Fruit fly (Drosophila melanogaster): ENCODE measurements around the gene RpL36A.

The RpL36A gene

DNA sequence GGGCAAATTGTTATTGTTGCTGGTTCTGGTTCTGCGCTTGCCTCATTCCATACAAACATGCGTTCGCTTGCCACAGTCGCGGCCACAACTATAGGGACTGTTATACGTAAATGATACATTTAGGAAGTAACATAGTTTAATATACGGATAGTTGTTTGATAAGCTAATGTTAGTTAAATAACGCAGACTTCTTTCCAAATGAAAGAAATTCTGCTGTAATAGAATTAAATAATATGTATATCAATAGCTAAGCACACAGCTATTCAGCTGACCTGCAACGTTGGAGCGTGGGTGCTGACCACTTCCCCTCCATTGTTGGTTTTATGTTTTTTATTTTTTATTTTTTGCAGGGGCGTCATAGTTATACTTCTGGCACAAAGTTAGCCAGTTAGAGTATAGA, 8.0 kb downstream of the RpL36A start (continued):
- no peak for TF ChIP-seq zen (tag; optimal IDR thresholded peaks at IDR 0.05)
- TF ChIP-seq Hmx (GFP tag; optimal IDR thresholded peaks at IDR 0.05), result no peak
- TF ChIP-seq pho (GFP tag; optimal IDR thresholded peaks at IDR 0.05), result peak; percentile 41
- TF ChIP-seq kni (GFP tag; optimal IDR thresholded peaks at IDR 0.05), result no peak
- peak; percentile 39 for TF ChIP-seq run (tag; optimal IDR thresholded peaks at IDR 0.05)
- TF ChIP-seq Trl (optimal IDR thresholded peaks at IDR 0.05), result no peak
- peak; percentile 49 for TF ChIP-seq Trl (GFP tag; optimal IDR thresholded peaks at IDR 0.05)
- no peak for TF ChIP-seq Dfd (GFP tag; optimal IDR thresholded peaks at IDR 0.05)
- peak; percentile 72 for TF ChIP-seq slbo (GFP tag; IDR thresholded peaks at IDR 0.05)
- TF ChIP-seq CG2129 (GFP tag; IDR thresholded peaks at IDR 0.05; ENCODE audit: partially characterized antibody), result no peak
- no peak for TF ChIP-seq YL-1 (GFP tag; optimal IDR thresholded peaks at IDR 0.05)
- TF ChIP-seq CG8388 (GFP tag; optimal IDR thresholded peaks at IDR 0.05), result peak; percentile 54
- peak; percentile 46; the same call in 1 of the 3 replicates for TF ChIP-seq Dbx (GFP tag; IDR thresholded peaks at IDR 0.05)
- peak; percentile 38 for TF ChIP-seq Hand (GFP tag; optimal IDR thresholded peaks at IDR 0.05)
- peak; percentile 76 for TF ChIP-seq gem (tag; optimal IDR thresholded peaks at IDR 0.05)
- peak; percentile 76 for TF ChIP-seq Fer1 (GFP tag; optimal IDR thresholded peaks at IDR 0.05)
- TF ChIP-seq wor (GFP tag; IDR thresholded peaks at IDR 0.05), result no peak; the same call in 1 of the 2 replicates
- TF ChIP-seq CG8359 (GFP tag; optimal IDR thresholded peaks at IDR 0.05; ENCODE audit: borderline replicate concordance), result no peak
- no peak for TF ChIP-seq grn (GFP tag; optimal IDR thresholded peaks at IDR 0.05)
- no peak for TF ChIP-seq CG14667 (GFP tag; IDR thresholded peaks at IDR 0.05)
- TF ChIP-seq Pdp1 (GFP tag; optimal IDR thresholded peaks at IDR 0.05), result peak; percentile 36 to 39
- TF ChIP-seq trem (tag; optimal IDR thresholded peaks at IDR 0.05), result peak; percentile 34
- no peak for TF ChIP-seq CG1792 (GFP tag; optimal IDR thresholded peaks at IDR 0.05)
- TF ChIP-seq CG15011 (GFP tag; optimal IDR thresholded peaks at IDR 0.05), result no peak
- no peak for TF ChIP-seq Stat92E (GFP tag; optimal IDR thresholded peaks at IDR 0.05)
- peak; percentile 57; the same call in 2 of the 3 replicates for TF ChIP-seq tgo (GFP tag; IDR thresholded peaks at IDR 0.05)
- peak; percentile 61 for TF ChIP-seq cwo (GFP tag; optimal IDR thresholded peaks at IDR 0.05)
- no peak for TF ChIP-seq CG4404 (GFP tag; IDR thresholded peaks at IDR 0.05)
- TF ChIP-seq CG11560 (tag; IDR thresholded peaks at IDR 0.05), result 0 out of 3 replicates have a peak, but pooled peaks have one; percentile 19
- TF ChIP-seq aop (GFP tag; IDR thresholded peaks at IDR 0.05), result no peak
- no peak for TF ChIP-seq CG15479 (GFP tag; optimal IDR thresholded peaks at IDR 0.05)
- TF ChIP-seq sna (GFP tag; IDR thresholded peaks at IDR 0.05; ENCODE audit: partially characterized antibody), result no peak
- TF ChIP-seq emc (GFP tag; optimal IDR thresholded peaks at IDR 0.05), result no peak
- 0 out of 3 replicates have a peak, but pooled peaks have one; percentile 36 for TF ChIP-seq gce (GFP tag; IDR thresholded peaks at IDR 0.05)
- peak; percentile 53; the same call in 1 of the 2 replicates for TF ChIP-seq CG10366 (GFP tag; IDR thresholded peaks at IDR 0.05)
- TF ChIP-seq ken (GFP tag; IDR thresholded peaks at IDR 0.05), result no peak
- TF ChIP-seq CG4328 (GFP tag; optimal IDR thresholded peaks at IDR 0.05), result no peak
- TF ChIP-seq Mes4 (GFP tag; optimal IDR thresholded peaks at IDR 0.05), result no peak
- no peak for TF ChIP-seq slou (GFP tag; optimal IDR thresholded peaks at IDR 0.05)
- no peak for TF ChIP-seq Scr (GFP tag; IDR thresholded peaks at IDR 0.05; ENCODE audit: partially characterized antibody)
- peak; percentile 51 for TF ChIP-seq ind (GFP tag; optimal IDR thresholded peaks at IDR 0.05)
- peak; percentile 22 to 24 for TF ChIP-seq chif (GFP tag; optimal IDR thresholded peaks at IDR 0.05)
- TF ChIP-seq CG18262 (tag; optimal IDR thresholded peaks at IDR 0.05), result peak; percentile 64
- peak; percentile 69; the same call in 1 of the 2 replicates for TF ChIP-seq stc (GFP tag; IDR thresholded peaks at IDR 0.05)
- TF ChIP-seq CkIIα-i1 (GFP tag; IDR thresholded peaks at IDR 0.05), result no peak
- no peak for TF ChIP-seq HLHmδ (GFP tag; optimal IDR thresholded peaks at IDR 0.05)
- no peak for TF ChIP-seq CG31365 (tag; optimal IDR thresholded peaks at IDR 0.05)
- TF ChIP-seq z (GFP tag; IDR thresholded peaks at IDR 0.05), result no peak
- peak; percentile 36 for TF ChIP-seq CG14710 (tag; optimal IDR thresholded peaks at IDR 0.05)
- TF ChIP-seq ftz-f1 (GFP tag; optimal IDR thresholded peaks at IDR 0.05), result no peak
- TF ChIP-seq Ets97D (GFP tag; optimal IDR thresholded peaks at IDR 0.05), result no peak
